Worm (Caenorhabditis elegans): ENCODE results near the gene K10G4.10.

ce11 chrV:17241278-17241661 is 32.1 kb upstream of the K10G4.10 start:
- TF ChIP-seq flh-1 (GFP tag; optimal IDR thresholded peaks at IDR 0.05) (no peak), zip-8 (tag; optimal IDR thresholded peaks at IDR 0.05) (no peak), ztf-11 (tag; optimal IDR thresholded peaks at IDR 0.05) (no peak)
